Fruit fly (Drosophila melanogaster) whole organism, wandering third instar larva: ENCODE data around the gene CG5126.
A peak's percentile ranks its signal among the peaks of the same experiment; 100 is the strongest.

Source experiments
- Abd-B ChIP-seq: fragments of >200 bp; optimal IDR thresholded peaks from 2 replicates; lab custom pipeline; 2017; ENCODE audit warnings: missing biosample characterization, missing genetic modification characterization
- CG32264 ChIP-seq: fragments of 200-800 bp; sonication (Bioruptor generic); optimal IDR thresholded peaks from 2 replicates; lab custom pipeline; 2016; ENCODE audit warnings: missing biosample characterization, missing genetic modification characterization
- Hr78 ChIP-seq: fragments of >200 bp; optimal IDR thresholded peaks from 2 replicates; lab custom pipeline; 2017; ENCODE audit warnings: missing biosample characterization, missing genetic modification characterization
- Hr83 ChIP-seq: fragments of 200-300 bp; sonication (Bioruptor generic); optimal IDR thresholded peaks from 2 replicates; lab custom pipeline; 2016; ENCODE audit warnings: missing biosample characterization, mild to moderate bottlenecking, missing genetic modification characterization, moderate library complexity; ENCODE audit not compliant: poor library complexity, severe bottlenecking
- Myc ChIP-seq: fragments of >200 bp; optimal IDR thresholded peaks from 2 replicates; lab custom pipeline; 2017
- OdsH ChIP-seq: fragments of 200-800 bp; sonication (Bioruptor generic); optimal IDR thresholded peaks from 2 replicates; lab custom pipeline; 2016; ENCODE audit warnings: missing biosample characterization, mild to moderate bottlenecking, missing genetic modification characterization
- br ChIP-seq: fragments of 200-800 bp; sonication (Bioruptor generic); optimal IDR thresholded peaks from 2 replicates; lab custom pipeline; 2016; ENCODE audit warnings: missing biosample characterization, missing genetic modification characterization
- dl ChIP-seq, 2 experiments: fragments of 175-275, 200-275 bp in 1 of 2; fragments of 200-275 bp in 1 of 2; sonication (Bioruptor generic); optimal IDR thresholded peaks; lab custom pipeline; 2018; ENCODE audit warnings: mild to moderate bottlenecking in 2 of 2, missing biosample characterization in 2 of 2, missing genetic modification characterization in 2 of 2, moderate library complexity in 2 of 2; ENCODE audit not compliant: partially characterized antibody in 2 of 2, insufficient read depth in 1 of 2
- dsf ChIP-seq: sonication (Bioruptor generic); optimal IDR thresholded peaks from 2 replicates; lab custom pipeline; 2016; ENCODE audit warnings: missing biosample characterization, missing genetic modification characterization, borderline replicate concordance
- ey ChIP-seq: fragments of 200-800 bp; sonication (Bioruptor generic); optimal IDR thresholded peaks from 2 replicates; lab custom pipeline; 2016; ENCODE audit warnings: missing biosample characterization, missing genetic modification characterization
- fru ChIP-seq: fragments of 200-800 bp; sonication (Bioruptor generic); optimal IDR thresholded peaks from 3 replicates; lab custom pipeline; 2016; ENCODE audit warnings: missing biosample characterization, mild to moderate bottlenecking, missing genetic modification characterization
- h ChIP-seq: fragments of 200-800 bp; sonication (Bioruptor generic); optimal IDR thresholded peaks from 3 replicates; lab custom pipeline; 2016; ENCODE audit warnings: missing biosample characterization, mild to moderate bottlenecking, missing genetic modification characterization
- pan ChIP-seq: fragments of >200 bp; optimal IDR thresholded peaks from 2 replicates; lab custom pipeline; 2017
- usp ChIP-seq: fragments of >200 bp; optimal IDR thresholded peaks from 2 replicates; lab custom pipeline; 2017; ENCODE audit warnings: missing biosample characterization, missing genetic modification characterization

DNA sequence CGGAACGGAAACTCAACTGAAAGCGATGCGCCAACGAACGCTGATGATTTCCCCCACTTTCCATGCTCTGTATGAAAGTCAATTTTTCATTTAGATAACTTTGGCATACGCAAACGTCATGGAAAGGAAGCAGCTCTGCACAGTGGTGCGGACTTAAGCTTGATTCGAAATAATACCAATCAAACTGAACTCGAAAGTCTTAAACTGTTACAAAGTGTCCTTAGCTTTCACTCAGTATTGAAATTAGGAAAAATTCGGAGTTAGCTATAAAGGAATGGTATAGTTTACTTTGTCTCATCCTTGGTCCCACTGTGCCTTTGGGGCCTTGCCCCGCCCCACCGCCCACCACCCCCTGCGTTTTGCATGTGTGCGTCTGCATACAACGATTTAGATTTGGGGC lies 23.6 kb upstream of the CG5126 start:
- no peak for TF ChIP-seq h
- TF ChIP-seq dsf (GFP tag; lab: Kevin White, UChicago), result no peak
- no peak for TF ChIP-seq Hr78 (GFP tag; lab: Kevin White, UChicago)
- no peak for TF ChIP-seq Abd-B (GFP tag; lab: Kevin White, UChicago)
- TF ChIP-seq fru, result no peak
- TF ChIP-seq ey, result no peak
- no peak for TF ChIP-seq Myc (lab: Kevin White, UChicago)
- no peak for TF ChIP-seq Hr83
- no peak for TF ChIP-seq OdsH (GFP tag; lab: Kevin White, UChicago)
- peak; percentile 10 for TF ChIP-seq br (GFP tag; lab: Kevin White, UChicago)
- no peak for TF ChIP-seq CG32264 (GFP tag; lab: Kevin White, UChicago)
- no peak for TF ChIP-seq dl (GFP tag; optimal IDR thresholded peaks at IDR 0.05; lab: Kevin White, UChicago; ENCODE audit: insufficient read depth in 1 of 2, partially characterized antibody in 2 of 2)
- TF ChIP-seq usp (GFP tag; lab: Kevin White, UChicago), result no peak
- TF ChIP-seq pan (lab: Kevin White, UChicago), result no peak
